Worm (Caenorhabditis elegans): Measurements from ENCODE around the gene his-48.

DNA sequence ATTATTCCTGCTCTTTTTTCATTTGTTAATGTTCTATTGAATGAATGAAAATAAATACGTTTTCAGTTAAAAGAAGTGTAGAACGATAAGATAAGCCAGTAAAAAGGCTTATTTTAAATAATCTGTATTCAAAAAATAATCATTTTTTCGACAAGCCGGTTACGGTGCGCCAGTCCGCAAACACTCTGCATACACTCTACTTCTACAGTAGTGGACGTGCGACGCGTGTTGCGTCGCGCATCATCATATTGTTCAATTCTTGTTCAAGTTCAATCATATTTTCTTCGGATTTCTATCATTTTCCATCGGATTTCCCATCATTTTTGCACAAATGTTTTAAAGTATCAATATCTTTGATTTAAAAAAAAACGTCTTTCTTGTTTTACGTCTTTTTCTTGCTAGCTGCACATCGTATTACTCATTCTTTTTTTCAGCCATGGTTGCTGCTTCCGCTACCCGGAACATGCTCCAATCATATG, 4.6 kb upstream of the his-48 start, which contains the start of gene B0035.18:
- TF ChIP-seq pqm-1 (tag; optimal IDR thresholded peaks at IDR 0.05) (no peak), ama-1 (optimal IDR thresholded peaks at IDR 0.05) (no peak), pha-4 (tag; optimal IDR thresholded peaks at IDR 0.05) (no peak), fkh-10 (GFP tag; optimal IDR thresholded peaks at IDR 0.05) (no peak), tbx-7 (tag; optimal IDR thresholded peaks at IDR 0.05) (no peak), ceh-31 (tag; optimal IDR thresholded peaks at IDR 0.05) (no peak), sox-4 (tag; optimal IDR thresholded peaks at IDR 0.05) (no peak), pros-1 (tag; optimal IDR thresholded peaks at IDR 0.05) (no peak), nhr-11 (tag; optimal IDR thresholded peaks at IDR 0.05) (no peak), nfya-1 (tag; optimal IDR thresholded peaks at IDR 0.05) (no peak)
